Worm (Caenorhabditis elegans) whole organism, L3 larva: ENCODE measurements around the gene nspe-2.

Experiments
- ama-1 ChIP-seq: fragments of 150-350 bp; optimal IDR thresholded peaks from 2 replicates; lab custom pipeline; 2018
- ceh-16 ChIP-seq: sonication (generic microtip); optimal IDR thresholded peaks from 2 replicates; lab custom pipeline; 2017; ENCODE audit warnings: missing biosample characterization, missing genetic modification characterization
- daf-12 ChIP-seq: fragments of 150-350 bp; optimal IDR thresholded peaks from 2 replicates; lab custom pipeline; 2014; ENCODE audit warnings: missing biosample characterization, missing genetic modification reagents, missing genetic modification characterization
- egl-5 ChIP-seq: fragments of 150-350 bp; optimal IDR thresholded peaks from 2 replicates; lab custom pipeline; 2017; ENCODE audit warnings: missing biosample characterization, missing genetic modification reagents, missing genetic modification characterization, inconsistent platforms
- elt-1 ChIP-seq: fragments of 150-350 bp; optimal IDR thresholded peaks from 2 replicates; lab custom pipeline; 2014; ENCODE audit warnings: missing biosample characterization, missing genetic modification characterization
- elt-2 ChIP-seq: sonication (generic microtip); optimal IDR thresholded peaks from 2 replicates; lab custom pipeline; 2016; ENCODE audit warnings: missing genetic modification reagents, mild to moderate bottlenecking, missing genetic modification characterization, missing compliant biosample characterization
- elt-3 ChIP-seq, 3 experiments: fragments of 150-350 bp in 1 of 3; sonication (generic microtip) in 2 of 3; optimal IDR thresholded peaks; 2 replicates in 2 of 3; 4 replicates in 1 of 3; lab custom pipeline; 2014 to 2017; ENCODE audit warnings: missing biosample characterization in 3 of 3, missing genetic modification characterization in 3 of 3
- eor-1 ChIP-seq, 2 experiments: fragments of 150-350 bp; optimal IDR thresholded peaks; 2 replicates each; lab custom pipeline; 2014 to 2018; ENCODE audit warnings: missing biosample characterization in 2 of 2, missing genetic modification characterization in 2 of 2
- fkh-10 ChIP-seq: sonication (generic microtip); optimal IDR thresholded peaks from 2 replicates; lab custom pipeline; 2017; ENCODE audit warnings: missing biosample characterization, missing genetic modification reagents, missing genetic modification characterization
- fkh-2 ChIP-seq: fragments of 150-350 bp; optimal IDR thresholded peaks from 2 replicates; lab custom pipeline; 2014; ENCODE audit warnings: missing biosample characterization, missing genetic modification reagents, missing genetic modification characterization
- fos-1 ChIP-seq: fragments of 150-350 bp; optimal IDR thresholded peaks from 2 replicates; lab custom pipeline; 2014; ENCODE audit warnings: missing biosample characterization, missing genetic modification characterization
- hmg-11 ChIP-seq: sonication (generic microtip); optimal IDR thresholded peaks from 2 replicates; lab custom pipeline; 2016; ENCODE audit warnings: missing genetic modification characterization, missing compliant biosample characterization
- jun-1 ChIP-seq: fragments of 150-350 bp; optimal IDR thresholded peaks from 2 replicates; lab custom pipeline; 2014; ENCODE audit warnings: missing biosample characterization, missing genetic modification reagents, missing genetic modification characterization
- lin-39 ChIP-seq: fragments of 150-350 bp; optimal IDR thresholded peaks from 2 replicates; lab custom pipeline; 2018; ENCODE audit warnings: missing biosample characterization, missing genetic modification reagents, missing genetic modification characterization
- lsy-12 ChIP-seq: sonication (generic microtip); optimal IDR thresholded peaks from 2 replicates; lab custom pipeline; 2016; ENCODE audit warnings: mild to moderate bottlenecking, missing genetic modification characterization, missing compliant biosample characterization
- mdl-1 ChIP-seq: fragments of 150-350 bp; optimal IDR thresholded peaks from 2 replicates; lab custom pipeline; 2014; ENCODE audit warnings: missing biosample characterization, missing genetic modification characterization
- nhr-11 ChIP-seq: fragments of 150-350 bp; optimal IDR thresholded peaks from 2 replicates; lab custom pipeline; 2014; ENCODE audit warnings: missing biosample characterization, missing genetic modification characterization
- nhr-12 ChIP-seq: fragments of 150-350 bp; optimal IDR thresholded peaks from 2 replicates; lab custom pipeline; 2014; ENCODE audit warnings: missing biosample characterization, missing genetic modification characterization
- nhr-23 ChIP-seq: fragments of 150-350 bp; optimal IDR thresholded peaks from 2 replicates; lab custom pipeline; 2014; ENCODE audit warnings: missing biosample characterization, missing genetic modification reagents, missing genetic modification characterization
- nhr-237 ChIP-seq: fragments of 150-350 bp; optimal IDR thresholded peaks from 2 replicates; lab custom pipeline; 2014; ENCODE audit warnings: missing biosample characterization, missing genetic modification characterization
- nhr-25 ChIP-seq: sonication (generic microtip); optimal IDR thresholded peaks from 2 replicates; lab custom pipeline; 2017; ENCODE audit warnings: missing biosample characterization, missing genetic modification characterization
- nhr-28 ChIP-seq: fragments of 150-350 bp; optimal IDR thresholded peaks from 2 replicates; lab custom pipeline; 2014; ENCODE audit warnings: missing biosample characterization, missing genetic modification characterization
- nhr-43 ChIP-seq: sonication (generic microtip); optimal IDR thresholded peaks from 2 replicates; lab custom pipeline; 2016; ENCODE audit warnings: mild to moderate bottlenecking, missing genetic modification characterization, missing compliant biosample characterization; ENCODE audit not compliant: poor library complexity, severe bottlenecking
- nhr-67 ChIP-seq: fragments of 150-350 bp; optimal IDR thresholded peaks from 2 replicates; lab custom pipeline; 2014; ENCODE audit warnings: missing biosample characterization, missing genetic modification characterization
- nhr-76 ChIP-seq: fragments of 150-350 bp; sonication (generic microtip); optimal IDR thresholded peaks from 5 replicates; lab custom pipeline; 2014; ENCODE audit warnings: missing biosample characterization, missing genetic modification characterization
- nhr-77 ChIP-seq: fragments of 150-350 bp; optimal IDR thresholded peaks from 2 replicates; lab custom pipeline; 2014; ENCODE audit warnings: missing biosample characterization, missing genetic modification characterization
- pha-4 ChIP-seq: fragments of 150-350 bp; optimal IDR thresholded peaks from 2 replicates; lab custom pipeline; 2014; ENCODE audit warnings: missing biosample characterization, missing genetic modification reagents, missing genetic modification characterization
- sea-2 ChIP-seq: fragments of 150-350 bp; sonication (generic microtip); optimal IDR thresholded peaks from 4 replicates; lab custom pipeline; 2014; ENCODE audit warnings: missing biosample characterization, missing genetic modification reagents, missing genetic modification characterization
- skn-1 ChIP-seq: fragments of 150-350 bp; optimal IDR thresholded peaks from 2 replicates; lab custom pipeline; 2014; ENCODE audit warnings: missing biosample characterization, missing genetic modification characterization
- snpc-4 ChIP-seq: fragments of 150-350 bp; optimal IDR thresholded peaks from 2 replicates; lab custom pipeline; 2014; ENCODE audit warnings: missing biosample characterization, missing genetic modification characterization
- tbx-2 ChIP-seq: sonication (generic microtip); optimal IDR thresholded peaks from 2 replicates; lab custom pipeline; 2016; ENCODE audit warnings: mild to moderate bottlenecking, missing genetic modification characterization, missing compliant biosample characterization
- unc-62 ChIP-seq: fragments of 150-350 bp; sonication (generic microtip); optimal IDR thresholded peaks from 4 replicates; lab custom pipeline; 2014; ENCODE audit warnings: missing biosample characterization, missing genetic modification reagents, missing genetic modification characterization
- zag-1 ChIP-seq: fragments of 150-350 bp; optimal IDR thresholded peaks from 2 replicates; lab custom pipeline; 2014; ENCODE audit warnings: missing biosample characterization, missing genetic modification characterization
- ztf-11 ChIP-seq: fragments of 150-350 bp; optimal IDR thresholded peaks from 2 replicates; lab custom pipeline; 2014; ENCODE audit warnings: missing biosample characterization, missing genetic modification characterization

nspe-2 gene

ce11 chrII:12617586-12617985 is 1.6 kb downstream of the nspe-2 start, which contains the start of gene nspe-3:
Gene nspe-3 (plus strand): TSS chrII:12617886.
- TF ChIP-seq elt-3 (tag; optimal IDR thresholded peaks at IDR 0.05; lab: Kevin White, UChicago) (no peak), sea-2 (GFP tag; lab: Kevin White, UChicago) (no peak), nhr-28 (tag; lab: Kevin White, UChicago) (no peak), fkh-10 (GFP tag; lab: Kevin White, UChicago) (no peak), nhr-43 (tag; lab: Kevin White, UChicago) (no peak), fos-1 (no peak), ama-1 (lab: Kevin White, UChicago) (no peak), ceh-16 (tag; lab: Kevin White, UChicago) (no peak), nhr-237 (tag; lab: Kevin White, UChicago) (no peak), ztf-11 (tag; lab: Kevin White, UChicago) (no peak), nhr-11 (no peak), skn-1 (tag; lab: Kevin White, UChicago) (no peak), lsy-12 (tag; lab: Kevin White, UChicago) (no peak), eor-1 (tag; optimal IDR thresholded peaks at IDR 0.05; lab: Kevin White, UChicago) (no peak), egl-5 (no peak), lin-39 (tag; lab: Kevin White, UChicago) (no peak), mdl-1 (tag; lab: Kevin White, UChicago) (no peak), nhr-77 (tag; lab: Kevin White, UChicago) (no peak)

DNA sequence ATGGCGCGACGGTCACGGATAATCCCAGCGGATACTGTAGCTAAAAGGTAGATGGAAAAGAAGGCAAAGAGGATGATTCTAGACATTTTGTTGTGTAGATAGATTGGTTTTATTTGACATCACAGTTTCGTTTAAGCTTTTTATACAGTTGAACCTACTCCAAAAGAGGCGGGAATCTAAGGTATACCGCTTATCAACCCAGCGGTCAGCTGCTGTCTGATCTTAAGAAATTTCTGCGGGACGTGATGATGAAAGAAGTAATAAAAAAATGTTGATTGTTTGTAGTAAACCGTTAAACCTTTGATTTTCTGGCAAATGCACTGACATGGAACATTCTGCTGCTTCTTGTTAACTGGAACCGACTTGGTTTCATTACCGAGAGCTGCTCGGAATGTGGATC is 3.1 kb downstream of the nspe-2 start, which contains the start of gene nspe-6:
nspe-6 (minus strand) TSS at position 101 of the 400 bp plus-strand sequence.
- TF ChIP-seq hmg-11 (tag; lab: Kevin White, UChicago) (no peak), sea-2 (GFP tag; lab: Kevin White, UChicago) (no peak), nhr-12 (tag; lab: Kevin White, UChicago) (no peak)

ce11 chrII:12615413-12615812 is 3.8 kb downstream of the nspe-2 start:
- peak; percentile 91 for TF ChIP-seq nhr-43 (tag; lab: Kevin White, UChicago)
- no peak for TF ChIP-seq nhr-11
- no peak for TF ChIP-seq ztf-11 (tag; lab: Kevin White, UChicago)
- peak; percentile 42 for TF ChIP-seq nhr-23 (tag; lab: Kevin White, UChicago)

ce11 chrII:12612218-12612617 is 7.0 kb downstream of the nspe-2 start, which contains the start of gene nspe-4:
Gene nspe-4 (plus strand): TSS chrII:12612518.
- TF ChIP-seq nhr-67 (tag; lab: Kevin White, UChicago) (no peak), nhr-25 (no peak), ztf-11 (tag; lab: Kevin White, UChicago) (no peak), nhr-77 (tag; lab: Kevin White, UChicago) (no peak), zag-1 (tag; lab: Kevin White, UChicago) (no peak), fos-1 (no peak), nhr-76 (tag; lab: Kevin White, UChicago) (no peak), jun-1 (tag; lab: Kevin White, UChicago) (no peak), snpc-4 (no peak), fkh-10 (GFP tag; lab: Kevin White, UChicago) (no peak), eor-1 (tag; optimal IDR thresholded peaks at IDR 0.05; lab: Kevin White, UChicago) (no peak), tbx-2 (tag; lab: Kevin White, UChicago) (no peak)

ce11 chrII:12608653-12609052 is 10.5 kb downstream of the nspe-2 start, which contains the start of gene Y38E10A.9:
Gene Y38E10A.9 (plus strand): TSS chrII:12608953.
- no peak for TF ChIP-seq jun-1 (tag; lab: Kevin White, UChicago)
- TF ChIP-seq lin-39 (tag; lab: Kevin White, UChicago): no peak
- TF ChIP-seq elt-2: no peak
- TF ChIP-seq nhr-11: no peak
- TF ChIP-seq egl-5: no peak
- no peak for TF ChIP-seq mdl-1 (tag; lab: Kevin White, UChicago)
- TF ChIP-seq snpc-4: no peak
- no peak for TF ChIP-seq daf-12 (tag; lab: Kevin White, UChicago)
- TF ChIP-seq unc-62 (GFP tag; lab: Kevin White, UChicago): no peak
- no peak for TF ChIP-seq ama-1 (lab: Kevin White, UChicago)
- no peak for TF ChIP-seq elt-1 (tag; lab: Kevin White, UChicago)
- TF ChIP-seq fkh-2: no peak
- no peak for TF ChIP-seq nhr-67 (tag; lab: Kevin White, UChicago)
- no peak for TF ChIP-seq pha-4 (tag; lab: Kevin White, UChicago)
- TF ChIP-seq skn-1 (tag; lab: Kevin White, UChicago): no peak
- no peak for TF ChIP-seq fos-1
